Worm (Caenorhabditis elegans): ENCODE measurements around the gene glb-29.

glb-29 gene

DNA sequence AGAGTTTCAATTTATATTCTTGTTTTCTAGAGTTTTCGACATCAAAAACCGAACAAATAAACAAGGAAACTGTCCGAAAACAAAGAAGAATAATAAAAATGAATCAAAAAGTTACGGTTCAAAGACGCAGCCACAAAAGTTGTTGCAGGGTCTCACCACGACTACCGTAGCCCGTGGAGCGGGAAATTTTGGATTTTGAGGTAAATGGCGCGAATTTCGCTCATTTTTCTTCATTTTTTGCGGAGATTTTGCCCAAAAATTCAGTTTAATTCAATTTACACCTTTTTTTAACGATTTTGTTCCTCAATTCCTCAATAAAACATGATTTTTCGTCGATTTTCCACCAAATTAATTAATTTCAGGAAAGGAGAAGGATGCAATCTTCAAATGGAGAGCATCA is 40.6 kb upstream of the glb-29 start, which contains the start of gene mex-1:
TSS of gene mex-1 (plus strand) at position 363 of the 400 bp plus-strand sequence.
- TF ChIP-seq elt-3 (tag; optimal IDR thresholded peaks at IDR 0.05): no peak
- TF ChIP-seq ceh-39 (tag; optimal IDR thresholded peaks at IDR 0.05): no peak
- no peak for TF ChIP-seq snpc-4 (tag; optimal IDR thresholded peaks at IDR 0.05)
- no peak for TF ChIP-seq ces-1 (GFP tag; optimal IDR thresholded peaks at IDR 0.05)
- no peak for TF ChIP-seq flh-1 (GFP tag; optimal IDR thresholded peaks at IDR 0.05)
- TF ChIP-seq nhr-2 (tag; optimal IDR thresholded peaks at IDR 0.05): no peak
- no peak for TF ChIP-seq unc-62 (GFP tag; optimal IDR thresholded peaks at IDR 0.05)
- no peak for TF ChIP-seq mep-1 (tag; optimal IDR thresholded peaks at IDR 0.05)
- no peak for TF ChIP-seq sem-2 (GFP tag; optimal IDR thresholded peaks at IDR 0.05)

DNA sequence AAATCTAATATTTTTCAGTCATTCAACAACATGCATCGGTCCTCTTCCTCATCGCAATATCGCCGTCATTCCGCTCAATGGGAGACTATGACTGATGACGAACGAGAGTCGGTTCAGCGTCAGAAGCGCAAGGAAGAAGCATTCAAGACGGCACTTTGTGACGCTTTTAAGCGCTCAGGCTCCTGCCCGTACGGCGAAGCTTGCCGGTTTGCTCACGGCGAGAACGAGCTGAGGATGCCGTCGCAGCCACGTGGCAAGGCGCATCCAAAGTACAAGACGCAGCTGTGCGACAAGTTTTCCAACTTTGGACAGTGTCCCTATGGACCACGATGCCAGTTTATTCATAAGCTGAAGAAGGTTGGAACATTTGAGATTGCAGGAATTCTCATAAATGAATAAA is 39.8 kb upstream of the glb-29 start:
- TF ChIP-seq sptf-1 (tag; optimal IDR thresholded peaks at IDR 0.05) (no peak), tbx-8 (GFP tag; optimal IDR thresholded peaks at IDR 0.05) (no peak), nhr-2 (tag; optimal IDR thresholded peaks at IDR 0.05) (no peak), mep-1 (tag; optimal IDR thresholded peaks at IDR 0.05) (no peak), lin-32 (GFP tag; optimal IDR thresholded peaks at IDR 0.05) (no peak), unc-62 (GFP tag; optimal IDR thresholded peaks at IDR 0.05) (no peak)

DNA sequence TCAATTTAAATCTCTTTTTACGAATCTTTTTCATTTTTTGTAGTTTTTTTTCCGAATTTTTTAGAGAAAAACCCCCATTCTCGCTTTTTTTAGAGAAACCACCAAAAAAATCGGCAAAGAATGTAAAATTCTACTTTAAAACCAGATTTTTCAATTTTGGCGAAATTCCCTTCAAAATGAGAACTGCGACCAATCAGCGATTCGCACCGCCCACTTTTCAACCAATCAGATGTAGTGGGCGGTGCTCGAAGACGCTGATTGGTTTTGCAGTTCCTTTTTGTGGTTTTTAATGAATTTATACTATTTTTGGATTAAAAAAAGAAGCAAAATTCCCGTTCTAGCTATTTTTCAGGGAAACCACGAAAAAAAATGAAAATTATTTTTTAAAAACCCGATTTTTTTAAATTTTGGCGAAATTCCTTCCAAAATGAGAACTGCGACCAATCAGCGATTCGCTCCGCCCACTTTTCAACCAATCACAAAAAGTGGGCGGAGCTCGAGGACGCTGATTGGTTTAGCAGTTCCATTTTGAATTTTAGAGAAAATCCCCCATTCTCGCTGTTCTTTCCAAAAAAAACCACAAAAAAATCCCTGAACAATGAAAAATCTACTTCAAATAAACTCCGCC is 37.7 kb upstream of the glb-29 start:
- TF ChIP-seq lsy-2 (tag; optimal IDR thresholded peaks at IDR 0.05) (no peak), ceh-43 (GFP tag; optimal IDR thresholded peaks at IDR 0.05) (no peak), tbx-8 (GFP tag; optimal IDR thresholded peaks at IDR 0.05) (no peak), mls-2 (tag; optimal IDR thresholded peaks at IDR 0.05) (no peak), blmp-1 (tag; optimal IDR thresholded peaks at IDR 0.05) (no peak), unc-120 (tag; optimal IDR thresholded peaks at IDR 0.05; ENCODE audit: poor library complexity, severe bottlenecking) (no peak), nhr-2 (tag; optimal IDR thresholded peaks at IDR 0.05) (no peak), drap-1 (GFP tag; optimal IDR thresholded peaks at IDR 0.05) (no peak), mab-5 (tag; optimal IDR thresholded peaks at IDR 0.05) (no peak), M03D4.4 (tag; optimal IDR thresholded peaks at IDR 0.05) (no peak), snpc-4 (tag; optimal IDR thresholded peaks at IDR 0.05) (no peak), ceh-83 (GFP tag; optimal IDR thresholded peaks at IDR 0.05) (no peak), unc-39 (tag; optimal IDR thresholded peaks at IDR 0.05) (no peak), lin-32 (GFP tag; optimal IDR thresholded peaks at IDR 0.05) (no peak), nhr-76 (tag; optimal IDR thresholded peaks at IDR 0.05) (no peak), nhr-237 (tag; optimal IDR thresholded peaks at IDR 0.05) (no peak)

- TF ChIP-seq mls-2 (tag; optimal IDR thresholded peaks at IDR 0.05) (no peak), M03D4.4 (tag; optimal IDR thresholded peaks at IDR 0.05) (no peak), ceh-83 (GFP tag; optimal IDR thresholded peaks at IDR 0.05) (no peak), mep-1 (tag; optimal IDR thresholded peaks at IDR 0.05) (no peak), nhr-237 (tag; optimal IDR thresholded peaks at IDR 0.05) (no peak), ham-2 (GFP tag; optimal IDR thresholded peaks at IDR 0.05) (no peak), lsy-2 (tag; optimal IDR thresholded peaks at IDR 0.05) (no peak), unc-62 (GFP tag; optimal IDR thresholded peaks at IDR 0.05) (no peak), elt-1 (tag; optimal IDR thresholded peaks at IDR 0.05; ENCODE audit: borderline replicate concordance, insufficient read depth) (no peak), sem-2 (GFP tag; optimal IDR thresholded peaks at IDR 0.05) (no peak), zip-8 (tag; optimal IDR thresholded peaks at IDR 0.05) (no peak)
Observed at ce11 chrII:11972266-11972665, 36.6 kb upstream of the glb-29 start.

DNA sequence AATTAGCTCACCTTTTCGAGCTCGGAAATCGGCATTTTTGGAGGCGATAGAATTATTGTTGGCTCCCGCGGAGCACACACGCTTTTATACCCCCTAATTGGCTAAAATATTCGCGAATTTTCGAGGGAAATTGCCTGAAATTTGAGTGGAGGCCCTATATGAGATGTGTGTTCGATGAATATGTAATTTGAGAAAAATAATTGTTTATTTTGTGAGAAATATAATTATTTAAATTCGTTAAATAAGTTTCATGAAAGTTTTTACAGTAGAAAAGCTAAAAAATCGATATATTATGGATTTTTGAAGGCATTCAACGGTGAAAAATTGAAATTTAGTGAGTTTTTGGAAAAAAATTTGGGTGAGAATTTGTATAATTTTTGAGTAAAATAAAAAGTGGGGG is 35.2 kb upstream of the glb-29 start, which contains the start of gene acbp-6:
TSS of gene acbp-6 (minus strand) at position 101 of the 400 bp plus-strand sequence.
- TF ChIP-seq hlh-1 (tag; optimal IDR thresholded peaks at IDR 0.05) (no peak), lsy-2 (tag; optimal IDR thresholded peaks at IDR 0.05) (no peak), snpc-4 (tag; optimal IDR thresholded peaks at IDR 0.05) (no peak)

All from whole organism, mixed stage, embryonic.